Worm (Caenorhabditis elegans) whole organism, mixed stage, embryonic: ENCODE data around the gene R11H6.4.

Source experiments
- M03D4.4 ChIP-seq: sonication (generic microtip); optimal IDR thresholded peaks from 2 replicates; lab custom pipeline; 2017; ENCODE audit warnings: mild to moderate bottlenecking, missing genetic modification characterization, missing compliant biosample characterization
- bed-3 ChIP-seq: fragments of 200-800 bp; sonication (Bioruptor generic); optimal IDR thresholded peaks from 3 replicates; lab custom pipeline; 2018; ENCODE audit warnings: mild to moderate bottlenecking, missing genetic modification characterization, moderate library complexity, missing compliant biosample characterization
- blmp-1 ChIP-seq: fragments of 150-350 bp; optimal IDR thresholded peaks from 2 replicates; lab custom pipeline; 2014; ENCODE audit warnings: missing biosample characterization, missing genetic modification characterization
- ceh-39 ChIP-seq: fragments of 150-350 bp; optimal IDR thresholded peaks from 2 replicates; lab custom pipeline; 2014; ENCODE audit warnings: missing biosample characterization, missing genetic modification characterization
- ceh-83 ChIP-seq: fragments of 200-800 bp; sonication (Bioruptor generic); optimal IDR thresholded peaks from 2 replicates; lab custom pipeline; 2018; ENCODE audit warnings: mild to moderate bottlenecking, missing genetic modification characterization, missing compliant biosample characterization
- ces-1 ChIP-seq: fragments of 150-350 bp; optimal IDR thresholded peaks from 2 replicates; lab custom pipeline; 2014; ENCODE audit warnings: missing biosample characterization, missing genetic modification reagents, missing genetic modification characterization
- cnd-1 ChIP-seq: fragments of 200-800 bp; sonication (Bioruptor generic); optimal IDR thresholded peaks from 2 replicates; lab custom pipeline; 2018; ENCODE audit warnings: mild to moderate bottlenecking, missing genetic modification characterization, missing compliant biosample characterization
- drap-1 ChIP-seq: fragments of 200-800 bp; sonication (Bioruptor generic); optimal IDR thresholded peaks from 3 replicates; lab custom pipeline; 2018; ENCODE audit warnings: mild to moderate bottlenecking, missing genetic modification characterization, missing compliant biosample characterization
- elt-1 ChIP-seq: sonication (generic microtip); optimal IDR thresholded peaks from 2 replicates; lab custom pipeline; 2017; ENCODE audit warnings: missing genetic modification characterization, mild to moderate bottlenecking, missing compliant biosample characterization, antibody characterized with exemption, moderate library complexity, borderline replicate concordance; ENCODE audit not compliant: insufficient read depth
- elt-3 ChIP-seq: fragments of 150-350 bp; optimal IDR thresholded peaks from 2 replicates; lab custom pipeline; 2014; ENCODE audit warnings: missing biosample characterization, missing genetic modification characterization
- flh-1 ChIP-seq: fragments of 200-800 bp; sonication (Bioruptor generic); optimal IDR thresholded peaks from 2 replicates; lab custom pipeline; 2018; ENCODE audit warnings: mild to moderate bottlenecking, missing genetic modification characterization, moderate library complexity, missing compliant biosample characterization
- hlh-1 ChIP-seq: fragments of 150-350 bp; optimal IDR thresholded peaks from 2 replicates; lab custom pipeline; 2014; ENCODE audit warnings: missing biosample characterization, missing genetic modification reagents, missing genetic modification characterization
- lin-13 ChIP-seq: fragments of 150-350 bp; optimal IDR thresholded peaks from 2 replicates; lab custom pipeline; 2014; ENCODE audit warnings: missing biosample characterization, missing genetic modification characterization
- lin-32 ChIP-seq: fragments of 200-800 bp; sonication (Bioruptor generic); optimal IDR thresholded peaks from 2 replicates; lab custom pipeline; 2018; ENCODE audit warnings: mild to moderate bottlenecking, missing genetic modification characterization, missing compliant biosample characterization
- lsy-2 ChIP-seq: fragments of 150-350 bp; optimal IDR thresholded peaks from 2 replicates; lab custom pipeline; 2014; ENCODE audit warnings: missing biosample characterization, missing genetic modification characterization
- mab-5 ChIP-seq: fragments of 150-350 bp; optimal IDR thresholded peaks from 2 replicates; lab custom pipeline; 2014; ENCODE audit warnings: missing biosample characterization, missing genetic modification characterization
- mep-1 ChIP-seq: fragments of 150-350 bp; optimal IDR thresholded peaks from 2 replicates; lab custom pipeline; 2017; ENCODE audit warnings: missing biosample characterization, missing genetic modification reagents, missing genetic modification characterization, inconsistent platforms
- mls-2 ChIP-seq: sonication (generic microtip); optimal IDR thresholded peaks from 2 replicates; lab custom pipeline; 2016; ENCODE audit warnings: mild to moderate bottlenecking, missing genetic modification characterization, moderate library complexity, missing compliant biosample characterization
- nhr-2 ChIP-seq: fragments of 150-350 bp; optimal IDR thresholded peaks from 2 replicates; lab custom pipeline; 2014; ENCODE audit warnings: missing biosample characterization, missing genetic modification characterization
- nhr-237 ChIP-seq: fragments of 150-350 bp; optimal IDR thresholded peaks from 2 replicates; lab custom pipeline; 2014; ENCODE audit warnings: missing biosample characterization, missing genetic modification characterization
- nhr-28 ChIP-seq: fragments of 150-350 bp; optimal IDR thresholded peaks from 2 replicates; lab custom pipeline; 2014; ENCODE audit warnings: missing biosample characterization, missing genetic modification characterization
- nhr-76 ChIP-seq: sonication (generic microtip); optimal IDR thresholded peaks from 2 replicates; lab custom pipeline; 2017; ENCODE audit warnings: missing biosample characterization, missing genetic modification characterization
- pha-4 ChIP-seq: fragments of 150-350 bp; optimal IDR thresholded peaks from 2 replicates; lab custom pipeline; 2018; ENCODE audit warnings: missing biosample characterization, missing genetic modification reagents, missing genetic modification characterization
- snpc-4 ChIP-seq: fragments of 150-350 bp; optimal IDR thresholded peaks from 2 replicates; lab custom pipeline; 2014; ENCODE audit warnings: missing biosample characterization, missing genetic modification characterization
- sptf-1 ChIP-seq: sonication (generic microtip); optimal IDR thresholded peaks from 2 replicates; lab custom pipeline; 2017; ENCODE audit warnings: mild to moderate bottlenecking, missing genetic modification characterization, moderate library complexity, missing compliant biosample characterization
- unc-120 ChIP-seq: sonication (generic microtip); optimal IDR thresholded peaks from 2 replicates; lab custom pipeline; 2017; ENCODE audit warnings: missing genetic modification characterization, missing compliant biosample characterization; ENCODE audit not compliant: poor library complexity, severe bottlenecking
- unc-39 ChIP-seq: fragments of 150-350 bp; optimal IDR thresholded peaks from 2 replicates; lab custom pipeline; 2014; ENCODE audit warnings: missing biosample characterization, missing genetic modification characterization
- unc-62 ChIP-seq: fragments of 150-350 bp; optimal IDR thresholded peaks from 2 replicates; lab custom pipeline; 2014; ENCODE audit warnings: missing biosample characterization, missing genetic modification reagents, missing genetic modification characterization
- zip-8 ChIP-seq: fragments of 150-350 bp; optimal IDR thresholded peaks from 2 replicates; lab custom pipeline; 2014; ENCODE audit warnings: missing biosample characterization, missing genetic modification characterization
- ztf-11 ChIP-seq: fragments of 150-350 bp; optimal IDR thresholded peaks from 2 replicates; lab custom pipeline; 2014; ENCODE audit warnings: missing biosample characterization, missing genetic modification characterization

The R11H6.4 gene

DNA sequence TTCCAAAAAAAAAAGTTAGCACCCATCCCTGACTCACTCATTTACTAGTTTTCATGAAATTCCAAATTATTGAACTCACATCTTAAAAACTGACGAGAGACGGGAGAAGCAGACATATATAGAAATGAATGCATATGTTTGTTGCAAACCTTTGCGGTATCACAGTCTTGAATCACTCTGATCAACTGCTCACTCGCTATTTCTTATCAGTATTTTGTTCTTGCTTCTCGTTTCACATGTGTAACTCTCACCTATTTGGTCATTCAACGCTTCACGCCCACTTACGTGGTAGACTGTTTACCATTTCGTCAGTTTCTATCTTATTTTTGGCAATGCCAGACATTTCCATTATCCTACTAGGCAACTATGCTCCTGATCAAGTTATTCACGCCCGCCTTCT is 31.0 kb downstream of the R11H6.4 start, which contains the start of gene C54G10.1:
TSS of gene C54G10.1 (plus strand) at position 333 of the 400 bp plus-strand sequence.
- TF ChIP-seq lin-32 (GFP tag; lab: Kevin White, UChicago) (no peak), hlh-1 (tag; lab: Kevin White, UChicago) (no peak), sptf-1 (tag; lab: Kevin White, UChicago) (no peak), mab-5 (tag; lab: Kevin White, UChicago) (no peak), drap-1 (no peak), unc-62 (GFP tag; lab: Kevin White, UChicago) (no peak), mep-1 (tag; lab: Kevin White, UChicago) (no peak), nhr-237 (tag; lab: Kevin White, UChicago) (no peak), ces-1 (GFP tag; lab: Kevin White, UChicago) (no peak), ceh-39 (tag; lab: Kevin White, UChicago) (no peak), ztf-11 (tag; lab: Kevin White, UChicago) (no peak), M03D4.4 (tag; lab: Kevin White, UChicago) (no peak), nhr-76 (no peak), lin-13 (no peak), mls-2 (tag; lab: Kevin White, UChicago) (no peak), elt-3 (no peak)

DNA sequence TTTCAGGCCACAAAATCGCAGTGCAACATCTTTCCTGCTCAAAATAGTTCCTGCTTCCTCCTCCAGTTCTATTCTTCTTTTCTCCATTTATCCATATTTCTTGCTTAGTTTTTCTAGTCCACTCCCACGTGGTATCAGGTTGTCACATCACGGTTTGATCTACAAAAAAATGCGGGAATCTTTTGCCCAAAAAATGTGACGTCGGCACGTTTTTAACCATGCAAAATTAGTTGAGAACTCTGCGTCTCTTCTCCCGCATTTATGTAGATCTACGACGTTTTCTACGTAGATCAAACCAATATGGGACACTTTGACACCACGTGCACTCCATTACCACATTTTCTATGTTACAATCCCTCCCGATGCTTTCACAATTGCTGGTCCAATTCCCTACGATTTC is 32.3 kb downstream of the R11H6.4 start:
- TF ChIP-seq elt-1 = no peak
- no peak for TF ChIP-seq unc-120 (tag; lab: Kevin White, UChicago)
- TF ChIP-seq lsy-2 (tag; lab: Kevin White, UChicago) = no peak
- TF ChIP-seq flh-1 (GFP tag; lab: Kevin White, UChicago) = no peak
- no peak for TF ChIP-seq bed-3 (GFP tag; lab: Kevin White, UChicago)
- TF ChIP-seq zip-8 (tag; lab: Kevin White, UChicago) = no peak
- TF ChIP-seq elt-3 = no peak
- no peak for TF ChIP-seq cnd-1 (tag; lab: Kevin White, UChicago)
- TF ChIP-seq pha-4 (tag; lab: Kevin White, UChicago) = no peak
- TF ChIP-seq nhr-2 (tag; lab: Kevin White, UChicago) = no peak
- TF ChIP-seq nhr-76 = no peak
- TF ChIP-seq sptf-1 (tag; lab: Kevin White, UChicago) = no peak

ce11 chrV:14645817-14646789 is 36.4 kb downstream of the R11H6.4 start, which contains the start of the genes rfc-1 and pmp-3:
Gene rfc-1 (minus strand): TSS chrV:14645979.
Gene pmp-3 (plus strand): TSS chrV:14646739.
- peak; percentile 52 for TF ChIP-seq blmp-1 (tag; lab: Kevin White, UChicago)
- no peak for TF ChIP-seq flh-1 (GFP tag; lab: Kevin White, UChicago)
- no peak for TF ChIP-seq sptf-1 (tag; lab: Kevin White, UChicago)
- TF ChIP-seq nhr-2 (tag; lab: Kevin White, UChicago) = no peak
- no peak for TF ChIP-seq zip-8 (tag; lab: Kevin White, UChicago)
- no peak for TF ChIP-seq lsy-2 (tag; lab: Kevin White, UChicago)
- no peak for TF ChIP-seq nhr-237 (tag; lab: Kevin White, UChicago)
- peak; percentile 41 for TF ChIP-seq unc-62 (GFP tag; lab: Kevin White, UChicago)
- no peak for TF ChIP-seq mab-5 (tag; lab: Kevin White, UChicago)
- TF ChIP-seq M03D4.4 (tag; lab: Kevin White, UChicago) = no peak
- no peak for TF ChIP-seq nhr-76
- no peak for TF ChIP-seq unc-39 (tag; lab: Kevin White, UChicago)
- TF ChIP-seq hlh-1 (tag; lab: Kevin White, UChicago) = peak; percentile 0
- TF ChIP-seq snpc-4 (tag; lab: Kevin White, UChicago) = no peak
- TF ChIP-seq ceh-83 (GFP tag; lab: Kevin White, UChicago) = no peak
- no peak for TF ChIP-seq nhr-28 (tag; lab: Kevin White, UChicago)
- no peak for TF ChIP-seq ceh-39 (tag; lab: Kevin White, UChicago)
- TF ChIP-seq, all 35 proteins: peak for 3

- TF ChIP-seq mab-5 (tag; lab: Kevin White, UChicago) (no peak), drap-1 (no peak), ces-1 (GFP tag; lab: Kevin White, UChicago) (peak; percentile 53), nhr-2 (tag; lab: Kevin White, UChicago) (no peak), ceh-39 (tag; lab: Kevin White, UChicago) (no peak), hlh-1 (tag; lab: Kevin White, UChicago) (no peak), lin-32 (GFP tag; lab: Kevin White, UChicago) (no peak)
These were observed 39.1 kb downstream of the R11H6.4 start for ce11 chrV:14648825-14649224.
